Worm (Caenorhabditis elegans): ENCODE data around the gene F59E12.15.

DNA sequence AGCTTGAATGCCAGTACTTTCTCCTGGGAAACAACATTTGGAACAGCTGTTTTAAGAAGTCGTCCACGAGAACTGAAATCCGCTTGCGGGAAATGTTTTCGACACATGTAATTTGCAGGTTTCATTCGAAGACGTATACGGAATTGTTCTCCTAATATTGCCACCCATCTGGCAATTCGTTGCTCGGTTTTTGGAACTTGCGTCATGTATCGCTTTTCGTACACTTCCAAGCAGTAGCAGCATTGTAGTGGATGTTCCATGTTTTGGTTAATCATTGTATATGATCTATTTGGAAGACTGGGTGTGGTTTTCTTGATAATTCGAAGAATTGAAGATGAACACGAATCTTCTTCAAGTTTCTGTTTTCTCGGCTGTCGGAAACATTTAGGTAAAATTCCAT, 40.4 kb downstream of the F59E12.15 start:
- no peak for TF ChIP-seq snpc-4 (tag; optimal IDR thresholded peaks at IDR 0.05)
- TF ChIP-seq mab-5 (tag; optimal IDR thresholded peaks at IDR 0.05), result no peak
- no peak for TF ChIP-seq mep-1 (tag; optimal IDR thresholded peaks at IDR 0.05)
- no peak for TF ChIP-seq pha-4 (tag; optimal IDR thresholded peaks at IDR 0.05)
- TF ChIP-seq nhr-28 (tag; optimal IDR thresholded peaks at IDR 0.05), result no peak
- no peak for TF ChIP-seq unc-62 (GFP tag; optimal IDR thresholded peaks at IDR 0.05)
- TF ChIP-seq nhr-12 (tag; optimal IDR thresholded peaks at IDR 0.05), result no peak
- no peak for TF ChIP-seq drap-1 (GFP tag; optimal IDR thresholded peaks at IDR 0.05)
- no peak for TF ChIP-seq lin-13 (tag; optimal IDR thresholded peaks at IDR 0.05)
- TF ChIP-seq unc-39 (tag; optimal IDR thresholded peaks at IDR 0.05), result no peak
- no peak for TF ChIP-seq sptf-1 (tag; optimal IDR thresholded peaks at IDR 0.05)
- no peak for TF ChIP-seq elt-1 (tag; optimal IDR thresholded peaks at IDR 0.05; ENCODE audit: borderline replicate concordance, insufficient read depth)
- no peak for TF ChIP-seq ces-1 (GFP tag; optimal IDR thresholded peaks at IDR 0.05)
